Worm (Caenorhabditis elegans): ENCODE data around the gene abce-1.

The abce-1 gene

DNA sequence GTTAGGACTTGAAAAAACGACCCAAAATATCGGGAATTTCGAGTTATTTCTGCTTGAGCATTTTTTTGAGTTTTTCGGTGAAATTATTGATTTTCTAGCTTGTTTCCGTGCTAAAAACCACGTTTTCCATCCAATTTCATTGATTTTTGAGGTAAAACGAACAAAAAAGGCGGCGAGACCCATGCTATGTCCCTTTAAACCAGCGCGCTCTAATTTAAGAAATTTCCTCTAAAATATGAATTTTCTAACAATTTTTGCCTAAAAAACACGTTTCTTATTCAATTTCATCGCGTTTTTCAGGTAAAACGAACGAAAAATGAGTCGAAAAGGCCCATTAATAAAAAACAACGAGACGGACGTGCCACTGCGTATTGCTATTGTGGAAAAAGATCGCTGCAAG lies at the start of gene abce-1:
TSS of gene abce-1 (plus strand) at position 301 of the 400 bp plus-strand sequence.
- TF ChIP-seq unc-62 (GFP tag; optimal IDR thresholded peaks at IDR 0.05) = no peak

DNA sequence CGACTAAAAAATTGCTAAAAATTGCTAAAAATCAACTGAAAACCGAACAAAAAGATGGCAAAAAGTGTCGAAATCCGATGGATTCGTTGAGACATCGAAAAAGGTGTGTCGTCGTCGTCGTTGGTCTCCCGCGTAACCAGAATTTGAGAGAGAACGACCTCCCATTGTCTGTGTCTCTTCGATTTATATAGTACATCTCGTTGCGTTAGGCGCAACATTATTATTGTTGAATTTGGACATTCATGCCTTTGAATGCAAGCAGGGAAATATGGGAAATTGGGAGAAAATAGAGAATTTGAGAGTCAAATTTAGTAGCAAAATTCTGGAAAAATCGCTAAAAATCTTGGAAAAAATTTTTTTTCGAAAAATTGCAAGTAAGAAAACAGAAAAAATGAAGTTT lies 49.6 kb upstream of the abce-1 start:
- no peak for TF ChIP-seq unc-62 (GFP tag; optimal IDR thresholded peaks at IDR 0.05)

DNA sequence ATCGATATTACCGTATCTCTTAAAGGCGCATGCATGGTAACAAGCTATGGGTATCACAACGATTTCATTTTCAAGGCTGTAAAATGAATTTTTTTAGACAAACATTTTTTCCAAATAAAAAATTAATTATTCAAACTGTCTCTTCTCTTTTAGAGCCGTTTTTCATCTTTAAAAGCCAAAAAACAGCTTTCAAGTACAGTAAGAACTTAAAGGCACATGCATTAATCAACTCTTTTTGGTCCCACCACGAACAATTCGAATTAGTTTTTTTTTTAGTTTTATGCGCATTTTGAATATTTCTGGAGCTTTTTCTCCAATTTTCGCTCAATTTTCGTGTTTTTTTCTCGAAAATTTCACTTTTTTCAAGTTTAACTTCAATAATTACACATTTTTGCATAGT lies 49.2 kb upstream of the abce-1 start:
- no peak for TF ChIP-seq unc-62 (GFP tag; optimal IDR thresholded peaks at IDR 0.05)

DNA sequence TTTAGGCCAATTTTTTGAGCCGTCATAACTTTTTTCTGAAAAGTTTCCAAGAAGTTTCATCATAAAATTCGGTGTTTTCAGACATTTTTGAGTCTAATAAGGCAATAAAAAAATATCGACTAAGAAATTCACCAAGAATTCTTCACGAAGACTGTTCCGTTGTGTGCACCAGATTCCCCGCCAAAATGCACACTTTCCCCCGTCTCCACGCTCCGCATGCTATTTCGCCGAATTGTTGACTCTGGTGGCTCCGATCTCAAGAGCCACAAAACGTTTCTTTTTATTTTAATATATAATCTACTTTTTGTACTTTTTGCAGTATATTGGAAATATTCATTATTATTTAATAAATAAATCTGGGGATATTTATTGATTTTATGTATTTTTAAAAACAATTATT lies 48.1 kb upstream of the abce-1 start:
- TF ChIP-seq unc-62 (GFP tag; optimal IDR thresholded peaks at IDR 0.05) = no peak

DNA sequence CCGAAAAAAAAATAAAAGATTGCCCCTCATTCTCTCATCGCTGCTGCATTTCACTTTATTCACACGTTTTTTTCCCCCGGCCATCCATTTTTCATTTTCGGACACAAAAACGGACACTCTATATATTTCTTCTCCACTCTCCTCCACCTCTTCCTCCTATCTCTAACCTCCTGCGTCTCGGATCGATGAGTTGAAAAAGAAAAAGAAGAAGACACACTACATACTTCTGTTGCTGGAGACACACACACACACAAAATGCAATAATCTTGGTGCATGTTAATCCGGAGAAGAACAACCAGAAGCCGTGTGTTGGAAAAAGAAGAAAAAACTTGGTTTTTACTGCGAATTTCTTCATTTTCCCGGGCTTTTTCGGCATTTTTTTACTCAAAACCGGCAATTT lies 47.7 kb upstream of the abce-1 start:
- no peak for TF ChIP-seq unc-62 (GFP tag; optimal IDR thresholded peaks at IDR 0.05)

DNA sequence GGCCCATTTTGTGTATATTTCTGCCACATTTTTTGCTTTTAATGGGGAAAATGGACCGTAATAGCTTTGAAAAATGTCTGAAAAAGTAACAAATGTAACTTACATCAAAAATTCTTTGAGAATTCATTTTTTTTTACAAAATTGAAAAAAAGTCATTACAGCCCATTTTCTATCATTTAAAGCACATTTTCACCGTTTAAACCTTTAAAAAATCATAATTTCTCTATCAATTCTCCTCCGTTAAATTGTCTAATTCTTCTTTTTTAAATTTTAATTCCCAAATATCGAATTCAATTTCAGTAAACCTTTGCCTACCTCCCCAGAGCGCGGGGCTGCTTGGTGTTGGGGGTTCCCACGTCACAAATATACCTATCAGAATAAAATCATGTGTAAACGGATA lies 46.3 kb upstream of the abce-1 start, which contains the start of gene dhhc-8:
TSS of gene dhhc-8 (plus strand) at position 301 of the 400 bp plus-strand sequence.
- TF ChIP-seq unc-62 (GFP tag; optimal IDR thresholded peaks at IDR 0.05) = no peak

DNA sequence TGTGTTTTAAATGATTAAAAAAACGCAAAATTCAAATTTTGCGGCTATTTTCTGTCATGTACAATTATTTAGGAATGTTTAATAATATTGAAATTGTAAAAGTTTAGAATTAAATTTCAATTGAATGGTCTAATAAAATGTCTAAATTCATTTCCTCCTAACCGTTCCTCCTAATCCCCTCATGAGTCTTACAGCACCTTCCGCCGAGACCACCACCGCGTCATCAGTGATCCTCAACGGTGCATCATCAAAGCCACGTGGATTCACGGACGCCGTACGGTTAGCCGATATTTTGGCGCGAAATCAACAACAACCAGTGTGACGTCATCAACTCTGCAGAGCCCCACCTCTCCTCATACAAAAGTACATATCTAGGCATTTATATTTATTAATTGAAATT lies 35.2 kb upstream of the abce-1 start:
- TF ChIP-seq unc-62 (GFP tag; optimal IDR thresholded peaks at IDR 0.05) = no peak

DNA sequence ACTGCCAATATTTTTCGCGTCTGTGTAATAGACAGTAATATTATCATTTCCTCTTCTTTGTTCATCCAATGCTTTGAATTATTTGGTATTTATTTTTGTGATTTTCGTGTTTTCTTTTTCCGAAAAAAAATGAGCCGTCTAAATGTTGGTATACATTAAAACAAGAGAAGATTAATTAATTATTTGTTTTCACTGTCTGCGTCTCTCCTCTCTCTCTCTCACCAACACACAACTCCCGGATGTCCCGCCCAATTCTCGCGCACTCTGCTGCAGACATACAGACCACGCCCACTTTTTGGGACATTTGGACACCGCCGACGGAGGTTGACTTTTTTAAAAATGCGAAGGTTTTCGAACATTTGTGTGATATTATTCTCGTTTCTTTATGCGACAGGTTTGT lies 34.1 kb upstream of the abce-1 start, which contains the start of gene zig-8:
TSS of gene zig-8 (plus strand) at position 301 of the 400 bp plus-strand sequence.
- no peak for TF ChIP-seq unc-62 (GFP tag; optimal IDR thresholded peaks at IDR 0.05)

DNA sequence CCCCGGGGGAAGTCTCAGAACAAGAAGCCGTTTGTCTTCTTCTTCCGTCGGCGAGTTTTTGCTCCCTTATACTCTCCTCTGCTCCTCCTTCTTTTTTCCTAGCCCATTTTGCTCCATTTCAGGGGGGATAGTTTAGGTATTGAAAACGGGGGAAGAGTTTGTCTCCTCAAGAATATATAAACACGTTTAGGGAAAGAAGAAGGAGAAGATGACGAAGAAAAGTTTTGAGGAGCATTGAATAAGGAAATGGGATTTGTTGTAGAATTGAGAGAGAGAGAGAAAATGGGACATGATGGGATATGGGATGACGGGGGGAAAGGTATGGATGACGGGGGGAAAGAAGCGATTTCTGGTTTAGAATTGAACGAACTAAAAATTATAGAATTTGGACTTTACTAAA lies 30.2 kb upstream of the abce-1 start:
- no peak for TF ChIP-seq unc-62 (GFP tag; optimal IDR thresholded peaks at IDR 0.05)

DNA sequence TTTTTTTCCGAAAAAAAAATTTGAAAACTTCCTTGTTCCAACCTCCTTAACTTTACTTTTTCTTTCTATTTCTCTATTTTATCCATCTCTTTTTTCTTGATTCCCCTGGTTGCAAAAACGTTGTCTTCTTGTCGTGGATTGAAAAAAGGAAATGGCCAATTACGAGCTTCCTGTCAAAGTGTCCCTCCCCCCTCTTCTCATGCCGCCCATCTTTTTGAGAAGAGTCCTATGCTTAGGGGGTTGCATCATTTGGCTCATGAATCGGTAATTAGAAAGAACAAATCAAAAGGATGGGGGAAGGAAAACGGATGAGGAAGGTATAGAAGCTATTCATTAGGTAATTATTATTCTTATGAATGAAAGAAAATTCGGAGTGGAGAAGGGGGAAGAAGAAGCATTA lies 26.5 kb upstream of the abce-1 start:
- TF ChIP-seq unc-62 (GFP tag; optimal IDR thresholded peaks at IDR 0.05) = no peak

DNA sequence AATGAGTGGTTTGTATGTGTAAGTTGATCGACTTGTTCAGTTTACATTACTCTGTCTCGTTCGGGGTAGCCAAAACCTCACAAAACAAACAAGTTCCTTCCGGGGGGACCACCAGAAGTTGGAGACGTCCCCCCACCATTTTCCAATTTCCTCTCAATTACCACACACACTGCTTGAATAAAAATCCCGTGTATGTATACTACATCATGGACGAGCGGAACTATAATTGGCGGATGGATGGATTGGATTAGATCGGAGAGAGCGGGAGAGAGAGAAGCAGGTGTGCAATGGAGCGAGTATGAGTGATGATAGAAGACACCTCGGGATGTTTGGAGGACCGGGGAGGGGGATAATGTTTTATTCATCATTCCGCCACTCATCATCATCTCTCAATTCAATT lies 22.4 kb upstream of the abce-1 start:
- TF ChIP-seq unc-62 (GFP tag; optimal IDR thresholded peaks at IDR 0.05) = no peak

DNA sequence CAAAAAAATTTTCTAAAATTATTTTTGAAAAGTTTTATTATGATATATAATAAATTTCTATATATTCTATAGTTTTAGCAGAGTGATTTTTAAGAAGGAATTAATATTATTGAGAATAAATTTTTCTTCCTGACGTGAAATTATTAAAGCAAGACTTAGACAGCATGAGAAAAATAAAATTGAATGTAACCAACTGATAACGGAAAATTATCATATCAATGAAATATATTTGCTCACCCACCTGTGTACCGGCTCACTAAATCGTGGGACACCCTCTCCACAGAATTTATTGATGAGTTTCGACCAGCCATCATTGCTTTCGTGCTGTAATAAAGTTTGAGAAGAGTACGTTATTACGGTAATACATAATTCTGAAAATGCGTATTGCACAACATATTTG lies 14.3 kb upstream of the abce-1 start, which contains the start of gene bre-2:
TSS of gene bre-2 (minus strand) at position 326 of the 400 bp plus-strand sequence.
- TF ChIP-seq unc-62 (GFP tag; optimal IDR thresholded peaks at IDR 0.05) = no peak

DNA sequence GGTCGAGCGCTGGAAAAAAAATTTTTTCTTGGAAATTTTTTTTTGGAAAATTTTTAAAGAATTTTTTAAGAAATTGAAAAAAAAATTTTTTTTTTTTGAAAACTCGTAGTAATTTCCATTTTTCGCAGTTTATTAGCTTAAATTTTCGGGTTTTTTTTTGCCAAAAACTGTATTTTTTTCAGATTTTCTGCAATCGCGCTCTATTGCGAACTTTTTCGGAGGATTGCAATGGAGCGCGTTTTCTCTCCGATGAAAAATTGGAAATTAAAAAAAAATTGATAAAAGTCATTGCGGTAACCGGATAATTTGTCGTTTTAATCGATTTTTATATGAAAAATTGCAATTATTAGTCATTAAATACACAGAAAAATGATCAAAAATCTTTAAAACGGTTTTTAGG lies 1.9 kb upstream of the abce-1 start:
- no peak for TF ChIP-seq unc-62 (GFP tag; optimal IDR thresholded peaks at IDR 0.05)

DNA sequence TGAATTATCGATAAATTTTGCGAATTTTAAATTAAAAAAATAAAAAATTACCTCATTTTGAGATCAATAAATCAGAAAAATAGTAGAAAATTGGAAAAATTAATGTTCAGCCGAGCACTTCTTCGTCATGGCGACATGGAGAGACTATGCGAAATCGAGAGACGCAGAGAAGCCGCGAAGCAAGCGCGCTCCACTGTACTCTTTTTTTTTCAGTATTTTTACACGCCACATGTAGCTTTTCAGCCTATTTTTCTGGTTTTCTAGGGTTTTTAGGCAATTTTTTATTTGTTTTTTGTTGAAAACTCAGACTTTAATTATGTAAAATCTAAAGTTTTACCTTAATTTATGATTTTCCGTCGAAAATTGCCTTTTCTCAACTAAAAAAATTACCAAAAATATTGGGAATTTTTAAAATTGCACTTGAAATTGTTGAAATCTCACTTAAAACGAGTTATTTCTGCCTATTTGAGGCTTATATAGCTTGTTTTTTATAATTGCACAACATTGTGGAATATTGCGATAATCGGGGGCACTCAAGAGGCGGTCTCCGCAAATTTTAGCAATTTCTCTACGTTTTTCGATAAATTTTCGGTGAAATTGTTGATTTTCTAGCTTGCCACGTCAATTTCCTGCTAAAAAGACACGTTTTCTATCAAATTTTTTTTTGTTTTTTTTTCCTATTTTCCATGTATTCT lies 773 bp upstream of the abce-1 start, which contains the start of gene Y39E4B.10:
TSS of gene Y39E4B.10 (minus strand) at position 162 of the 695 bp plus-strand sequence.
- TF ChIP-seq unc-62 (GFP tag; optimal IDR thresholded peaks at IDR 0.05) = no peak

DNA sequence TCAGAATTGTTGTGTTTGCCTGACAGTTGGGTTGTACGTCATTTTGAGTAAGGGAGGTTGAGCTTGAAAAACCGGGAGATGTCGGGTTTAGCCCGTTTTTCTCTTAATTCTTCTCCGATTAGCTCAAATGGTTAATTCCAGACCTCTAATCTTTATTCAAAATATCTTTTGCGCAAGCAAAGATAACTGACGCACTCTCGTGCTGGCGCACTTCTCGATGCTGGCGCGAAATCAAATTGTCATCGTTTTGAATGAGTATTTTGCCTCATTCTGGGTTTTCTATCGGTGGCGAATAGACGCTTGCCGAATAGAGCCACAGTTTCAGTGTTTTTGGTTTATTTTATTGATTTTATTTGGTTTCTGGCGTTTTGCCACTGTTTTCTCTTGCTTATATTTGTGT lies 7.0 kb downstream of the abce-1 start:
- TF ChIP-seq unc-62 (GFP tag; optimal IDR thresholded peaks at IDR 0.05) = no peak

DNA sequence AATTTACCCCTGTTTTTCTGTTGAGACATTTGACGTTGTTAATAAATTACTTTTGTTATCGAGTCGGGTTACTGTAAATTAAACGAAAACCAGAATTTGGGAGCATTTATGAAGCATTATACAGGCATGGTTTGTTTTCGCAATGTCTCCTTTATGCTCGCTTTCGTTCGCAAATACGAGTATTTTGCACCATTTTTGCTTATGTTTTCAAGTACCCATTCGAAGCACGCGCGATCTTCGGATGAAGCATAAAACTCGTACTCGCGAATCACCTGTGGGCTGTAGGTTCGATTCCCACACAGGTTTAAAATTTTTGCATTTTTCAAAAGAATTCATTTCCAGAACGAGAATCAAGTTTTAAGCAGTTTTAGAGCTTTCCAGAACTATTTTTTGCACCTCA lies 11.3 kb downstream of the abce-1 start:
- TF ChIP-seq unc-62 (GFP tag; optimal IDR thresholded peaks at IDR 0.05) = no peak

DNA sequence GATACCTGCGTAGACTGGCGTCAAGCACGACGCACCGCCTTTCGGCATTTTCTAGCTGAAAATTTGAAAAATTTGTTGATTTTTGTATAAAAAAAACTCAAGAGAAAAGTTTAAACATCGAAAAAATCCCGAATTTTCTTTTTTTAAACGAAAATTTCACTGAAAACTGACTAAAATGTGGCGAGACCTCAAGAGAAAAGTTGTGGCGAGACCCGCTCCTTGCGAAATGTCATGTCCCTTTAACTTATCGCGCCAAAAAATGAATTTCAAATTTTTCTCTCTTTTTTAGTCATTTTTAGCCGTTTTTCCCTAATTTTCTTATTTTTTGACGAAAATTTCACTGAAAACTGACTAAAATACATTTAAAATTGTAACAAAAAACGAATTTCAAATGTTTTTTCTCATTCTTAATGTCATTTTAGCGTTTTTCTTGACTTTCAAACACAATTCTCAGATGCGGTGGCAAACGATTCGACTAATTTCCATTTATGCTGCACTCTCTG lies 15.9 kb downstream of the abce-1 start, which contains the start of the genes snpc-1.2 and Y39E4B.5:
TSS of gene snpc-1.2 (minus strand) at position 78 of the 503 bp plus-strand sequence.
TSS of gene Y39E4B.5 (plus strand) at position 453 of the 503 bp plus-strand sequence.
- no peak for TF ChIP-seq unc-62 (GFP tag; optimal IDR thresholded peaks at IDR 0.05)

All from whole organism, dauer.